Fruit fly (Drosophila melanogaster): ENCODE results near the gene Gpdh3.

DNA sequence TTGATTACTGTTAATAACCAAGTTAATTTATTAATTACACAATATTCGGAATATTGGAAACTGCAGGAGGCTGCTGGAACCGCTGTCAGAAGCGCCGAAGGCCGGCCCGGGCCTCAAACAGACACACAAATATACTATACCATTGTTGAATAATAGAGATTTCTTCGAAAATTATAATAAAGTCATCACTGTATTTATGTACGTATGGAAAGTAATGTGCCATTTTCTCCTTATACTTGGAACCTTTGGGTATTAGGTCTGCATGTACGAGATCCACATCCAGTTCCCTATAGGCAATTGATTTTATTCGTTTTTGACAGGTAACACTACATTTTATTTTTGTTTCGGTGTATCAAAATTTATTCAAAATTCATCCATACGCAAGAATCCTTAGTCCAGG lies 9.3 kb upstream of the Gpdh3 start, which contains the start of gene CG7069:
- TF ChIP-seq fkh (GFP tag; optimal IDR thresholded peaks at IDR 0.05) (no peak), achi (GFP tag; optimal IDR thresholded peaks at IDR 0.05) (no peak), CG6792 (GFP tag; optimal IDR thresholded peaks at IDR 0.05) (no peak), CG16779 (tag; optimal IDR thresholded peaks at IDR 0.05) (no peak), svp (GFP tag) (no peak), Eip93F (GFP tag; optimal IDR thresholded peaks at IDR 0.05) (no peak), CG6163 (GFP tag; IDR thresholded peaks at IDR 0.05) (no peak), CG4318 (GFP tag; optimal IDR thresholded peaks at IDR 0.05) (no peak), CG11762 (GFP tag; optimal IDR thresholded peaks at IDR 0.05; ENCODE audit: insufficient read depth) (no peak), CG11902 (GFP tag; optimal IDR thresholded peaks at IDR 0.05) (no peak), Lpt (GFP tag; optimal IDR thresholded peaks at IDR 0.05) (no peak), CG34406 (GFP tag; optimal IDR thresholded peaks at IDR 0.05) (no peak), ss (GFP tag; optimal IDR thresholded peaks at IDR 0.05) (no peak), Blimp-1 (GFP tag; optimal IDR thresholded peaks at IDR 0.05) (no peak)

All from whole organism, prepupa.